Worm (Caenorhabditis elegans): ENCODE data around the gene ciao-2B.

ciao-2B gene

DNA sequence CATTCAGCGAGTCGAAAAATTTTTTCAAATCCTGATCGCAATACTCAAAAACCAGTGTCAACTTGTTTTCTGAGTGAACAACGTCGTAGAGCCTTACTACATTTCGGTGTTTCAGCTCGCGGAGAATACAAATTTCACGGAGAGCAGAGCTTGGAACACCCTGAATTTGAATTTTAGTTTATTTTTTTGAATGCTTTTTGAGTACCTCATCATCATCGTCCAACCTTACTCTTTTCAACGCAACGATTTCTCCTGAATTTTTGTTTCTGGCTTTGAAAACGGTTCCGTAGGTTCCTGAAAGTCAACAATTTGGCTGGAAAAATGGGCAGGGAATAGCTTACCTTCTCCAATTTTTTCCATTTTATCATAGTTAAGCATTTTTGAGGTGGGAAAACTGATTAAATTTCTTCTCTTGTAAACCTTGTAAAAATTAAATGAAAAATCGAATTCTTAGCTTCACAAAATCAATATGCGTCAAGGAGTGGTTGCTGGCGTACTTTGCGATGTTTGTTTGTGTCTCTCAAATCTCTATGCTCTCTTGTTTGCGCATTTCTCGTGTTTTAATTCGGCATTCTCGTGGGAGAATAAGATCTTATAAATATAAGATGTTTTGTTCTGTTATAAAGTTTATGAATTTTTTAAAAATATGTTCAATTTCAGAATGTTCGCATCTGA lies 26.7 kb upstream of the ciao-2B start, which contains the start of gene cdk-5 (continued):
- TF ChIP-seq nhr-11 (tag; optimal IDR thresholded peaks at IDR 0.05) (peak; percentile 76), unc-98 (GFP tag; IDR thresholded peaks at IDR 0.05) (no peak; the same call in 1 of the 2 replicates), nhr-19 (GFP tag; conservative IDR thresholded peaks at IDR 0.05) (peak; percentile 95), nhr-12 (tag; optimal IDR thresholded peaks at IDR 0.05) (peak; percentile 33), irx-1 (tag; optimal IDR thresholded peaks at IDR 0.05) (peak; percentile 93), nhr-47 (tag; optimal IDR thresholded peaks at IDR 0.05) (peak; percentile 98), lin-39 (tag; optimal IDR thresholded peaks at IDR 0.05) (peak; percentile 97), egl-13 (tag; optimal IDR thresholded peaks at IDR 0.05) (peak; percentile 87), unc-62 (GFP tag; optimal IDR thresholded peaks at IDR 0.05) (no peak), ces-1 (GFP tag; optimal IDR thresholded peaks at IDR 0.05) (no peak), C34B4.2 (tag; optimal IDR thresholded peaks at IDR 0.05) (no peak), Y116A8C.19 (tag; optimal IDR thresholded peaks at IDR 0.05; ENCODE audit: borderline replicate concordance) (no peak), lin-13 (GFP tag; optimal IDR thresholded peaks at IDR 0.05) (peak; percentile 90), egl-27 (tag; optimal IDR thresholded peaks at IDR 0.05) (no peak), hlh-17 (GFP tag; optimal IDR thresholded peaks at IDR 0.05; ENCODE audit: borderline replicate concordance) (no peak), mdl-1 (tag; optimal IDR thresholded peaks at IDR 0.05) (peak in 1 of 2 experiments; percentile 87), fkh-8 (tag; optimal IDR thresholded peaks at IDR 0.05) (peak; percentile 83), unc-130 (tag; optimal IDR thresholded peaks at IDR 0.05) (peak; percentile 93), lsy-2 (tag; optimal IDR thresholded peaks at IDR 0.05) (peak; percentile 97 to 98), sox-4 (tag; optimal IDR thresholded peaks at IDR 0.05) (peak; percentile 82), nhr-71 (tag; optimal IDR thresholded peaks at IDR 0.05) (peak; percentile 98), sptf-1 (tag; optimal IDR thresholded peaks at IDR 0.05) (no peak), aha-1 (tag; optimal IDR thresholded peaks at IDR 0.05) (peak; percentile 72), snpc-4 (tag; optimal IDR thresholded peaks at IDR 0.05) (peak; percentile 87), swsn-7 (tag; optimal IDR thresholded peaks at IDR 0.05) (peak; percentile 97), zip-4 (GFP tag; optimal IDR thresholded peaks at IDR 0.05) (peak; percentile 86), alr-1 (tag; optimal IDR thresholded peaks at IDR 0.05; ENCODE audit: borderline replicate concordance) (no peak), tbx-2 (tag; optimal IDR thresholded peaks at IDR 0.05) (peak; percentile 97), efl-1 (optimal IDR thresholded peaks at IDR 0.05) (peak; percentile 90 to 94), efl-1 (GFP tag; optimal IDR thresholded peaks at IDR 0.05 in 1 of 2) (peak; percentile 88 to 99), pag-3 (tag; optimal IDR thresholded peaks at IDR 0.05; ENCODE audit: borderline replicate concordance, insufficient read depth) (no peak), ceh-88 (GFP tag; IDR thresholded peaks at IDR 0.05) (peak; percentile 58), elt-3 (tag; optimal IDR thresholded peaks at IDR 0.05) (peak in 2 of 6 experiments; percentile 86 to 87), sup-37 (GFP tag; optimal IDR thresholded peaks at IDR 0.05) (peak; percentile 50), C16A3.4 (tag; optimal IDR thresholded peaks at IDR 0.05) (peak; percentile 95), nhr-20 (tag; optimal IDR thresholded peaks at IDR 0.05) (peak; percentile 95), unc-86 (tag; optimal IDR thresholded peaks at IDR 0.05) (peak; percentile 95), hpl-2 (GFP tag; optimal IDR thresholded peaks at IDR 0.05) (peak; percentile 83), ceh-63 (GFP tag; optimal IDR thresholded peaks at IDR 0.05) (no peak), aly-2 (tag; optimal IDR thresholded peaks at IDR 0.05) (peak; percentile 96), fkh-4 (tag; optimal IDR thresholded peaks at IDR 0.05; ENCODE audit: borderline replicate concordance) (peak; percentile 70)

Data from whole organism, L1 larva.